Worm (Caenorhabditis elegans) whole organism, young adult: ENCODE measurements around the gene F11D5.7.
A peak's percentile ranks its signal among the peaks of the same experiment; 100 is the strongest.

Source experiments
- B0019.2 ChIP-seq: fragments of 200-800 bp; sonication (Bioruptor generic); conservative IDR thresholded peaks from 2 replicates; pipeline ENCODE4 v1.3.6; 2022; ENCODE audit warnings: missing genetic modification reagents, missing genetic modification characterization, missing compliant biosample characterization
- B0035.1 ChIP-seq: sonication (generic microtip); optimal IDR thresholded peaks from 2 replicates; lab custom pipeline; 2016; ENCODE audit warnings: missing genetic modification characterization, mild to moderate bottlenecking, missing compliant biosample characterization, missing genotype, missing genetic modification reagents
- B0261.1 ChIP-seq: sonication (generic microtip); optimal IDR thresholded peaks from 2 replicates; lab custom pipeline; 2016; ENCODE audit warnings: mild to moderate bottlenecking, missing genetic modification characterization, moderate library complexity, missing compliant biosample characterization
- C06A6.2 ChIP-seq: fragments of 200-800 bp; sonication (Bioruptor generic); conservative IDR thresholded peaks from 2 replicates; pipeline ENCODE4 v1.3.6; 2022; ENCODE audit warnings: missing genetic modification characterization, missing compliant biosample characterization
- D2030.7 ChIP-seq: fragments of 200-800 bp; sonication (Bioruptor generic); IDR thresholded peaks from 2 replicates; pipeline ENCODE4 v1.3.6; 2022; ENCODE audit warnings: missing genetic modification reagents, missing genetic modification characterization, missing compliant biosample characterization
- F39B2.1 ChIP-seq: fragments of 200-800 bp; sonication (Bioruptor generic); IDR thresholded peaks from 2 replicates; pipeline ENCODE4 v1.3.6; 2022; ENCODE audit warnings: missing genetic modification reagents, missing genetic modification characterization, missing compliant biosample characterization
- F52B5.7 ChIP-seq: sonication (generic microtip); optimal IDR thresholded peaks from 2 replicates; lab custom pipeline; 2016; ENCODE audit warnings: mild to moderate bottlenecking, missing genetic modification characterization, missing compliant biosample characterization
- F55B11.4 ChIP-seq: sonication (generic microtip); optimal IDR thresholded peaks from 2 replicates; lab custom pipeline; 2016; ENCODE audit warnings: missing compliant biosample characterization, missing genetic modification characterization, borderline replicate concordance; ENCODE audit not compliant: insufficient read depth
- Y53F4B.3 ChIP-seq: fragments of 200-800 bp; sonication (Bioruptor generic); IDR thresholded peaks from 2 replicates; pipeline ENCODE4 v1.3.6; 2022; ENCODE audit warnings: missing genetic modification reagents, missing genetic modification characterization, missing compliant biosample characterization
- Y56A3A.18 ChIP-seq: fragments of 200-800 bp; sonication (Bioruptor generic); IDR thresholded peaks from 2 replicates; pipeline ENCODE4 v1.3.6; 2022; ENCODE audit warnings: missing genetic modification reagents, missing genetic modification characterization, missing compliant biosample characterization
- Y67H2A.10 ChIP-seq: fragments of 200-800 bp; sonication (Bioruptor generic); conservative IDR thresholded peaks from 2 replicates; pipeline ENCODE4 v1.3.6; 2022; ENCODE audit warnings: missing genetic modification reagents, missing genetic modification characterization, missing compliant biosample characterization
- Y79H2A.3 ChIP-seq: fragments of 200-800 bp; sonication (Bioruptor generic); conservative IDR thresholded peaks from 2 replicates; pipeline ENCODE4 v1.3.6; 2022; ENCODE audit warnings: missing genetic modification reagents, missing genetic modification characterization, missing compliant biosample characterization
- atf-7 ChIP-seq: sonication (generic microtip); optimal IDR thresholded peaks from 2 replicates; lab custom pipeline; 2017; ENCODE audit warnings: mild to moderate bottlenecking, missing genetic modification characterization, missing compliant biosample characterization
- athp-1 ChIP-seq: sonication (generic microtip); optimal IDR thresholded peaks from 2 replicates; lab custom pipeline; 2017; ENCODE audit warnings: mild to moderate bottlenecking, missing genetic modification characterization, missing compliant biosample characterization
- attf-3 ChIP-seq: fragments of 200-800 bp; sonication (Bioruptor generic); conservative IDR thresholded peaks from 2 replicates; pipeline ENCODE4 v1.3.6; 2022; ENCODE audit warnings: missing genetic modification reagents, missing genetic modification characterization, missing compliant biosample characterization
- bed-1 ChIP-seq: fragments of 200-800 bp; sonication (Bioruptor generic); IDR thresholded peaks from 2 replicates; pipeline ENCODE4 v1.3.6; 2022; ENCODE audit warnings: missing genetic modification reagents, missing genetic modification characterization, missing compliant biosample characterization
- cebp-2 ChIP-seq: fragments of 200-800 bp; sonication (Bioruptor generic); IDR thresholded peaks from 2 replicates; pipeline ENCODE4 v1.3.6; 2022; ENCODE audit warnings: missing genetic modification characterization, missing compliant biosample characterization
- ceh-58 ChIP-seq: fragments of 200-800 bp; sonication (Bioruptor generic); IDR thresholded peaks from 2 replicates; pipeline ENCODE4 v1.3.6; 2022; ENCODE audit warnings: missing genetic modification characterization, missing compliant biosample characterization
- chd-7 ChIP-seq: sonication (generic microtip); optimal IDR thresholded peaks from 2 replicates; lab custom pipeline; 2016; ENCODE audit warnings: mild to moderate bottlenecking, missing genetic modification characterization, moderate library complexity, missing compliant biosample characterization
- die-1 ChIP-seq: sonication (generic microtip); optimal IDR thresholded peaks from 2 replicates; lab custom pipeline; 2016; ENCODE audit warnings: missing genotype, mild to moderate bottlenecking, missing genetic modification characterization, missing compliant biosample characterization
- efl-1 ChIP-seq: fragments of 150-350 bp; optimal IDR thresholded peaks from 2 replicates; lab custom pipeline; 2014; ENCODE audit warnings: missing biosample characterization, missing genetic modification reagents, missing genetic modification characterization
- ekl-4 ChIP-seq: fragments of 200-800 bp; sonication (Bioruptor generic); IDR thresholded peaks from 2 replicates; pipeline ENCODE4 v1.3.6; 2022; ENCODE audit warnings: missing genetic modification reagents, missing genetic modification characterization, missing compliant biosample characterization
- fkh-3 ChIP-seq: sonication (generic microtip); optimal IDR thresholded peaks from 2 replicates; lab custom pipeline; 2016; ENCODE audit warnings: mild to moderate bottlenecking, missing genetic modification characterization, missing compliant biosample characterization
- him-1 ChIP-seq: sonication (generic microtip); optimal IDR thresholded peaks from 2 replicates; lab custom pipeline; 2016; ENCODE audit warnings: missing genotype, missing genetic modification reagents, missing genetic modification characterization, missing compliant biosample characterization
- hlh-26 ChIP-seq: fragments of 200-800 bp; sonication (Bioruptor generic); conservative IDR thresholded peaks from 2 replicates; pipeline ENCODE4 v1.3.6; 2022; ENCODE audit warnings: missing genetic modification reagents, missing genetic modification characterization, missing compliant biosample characterization
- lag-1 ChIP-seq: fragments of 200-800 bp; sonication (Bioruptor generic); IDR thresholded peaks from 2 replicates; pipeline ENCODE4 v1.3.6; 2022; ENCODE audit warnings: missing genetic modification reagents, missing genetic modification characterization, missing compliant biosample characterization
- lin-54 ChIP-seq: fragments of 200-800 bp; sonication (Bioruptor generic); optimal IDR thresholded peaks from 2 replicates; lab custom pipeline; 2018; ENCODE audit warnings: mild to moderate bottlenecking, missing genetic modification characterization, missing compliant biosample characterization
- lir-1 ChIP-seq: fragments of 200-800 bp; sonication (Bioruptor generic); conservative IDR thresholded peaks from 2 replicates; pipeline ENCODE4 v1.3.6; 2022; ENCODE audit warnings: missing genetic modification reagents, missing genetic modification characterization, missing compliant biosample characterization
- madf-3 ChIP-seq: fragments of 200-800 bp; sonication (Bioruptor generic); IDR thresholded peaks from 2 replicates; pipeline ENCODE4 v1.3.6; 2022; ENCODE audit warnings: missing genetic modification reagents, missing genetic modification characterization, missing compliant biosample characterization
- madf-6 ChIP-seq: fragments of 200-800 bp; sonication (Bioruptor generic); IDR thresholded peaks from 2 replicates; pipeline ENCODE4 v1.3.6; 2022; ENCODE audit warnings: missing genetic modification reagents, missing genetic modification characterization, missing compliant biosample characterization
- madf-8 ChIP-seq: fragments of 200-800 bp; sonication (Bioruptor generic); conservative IDR thresholded peaks from 2 replicates; pipeline ENCODE4 v1.3.6; 2022; ENCODE audit warnings: missing genetic modification reagents, missing genetic modification characterization, missing compliant biosample characterization
- nhr-80 ChIP-seq: sonication (generic microtip); optimal IDR thresholded peaks from 2 replicates; lab custom pipeline; 2016; ENCODE audit warnings: missing genetic modification characterization, missing compliant biosample characterization
- rec-8 ChIP-seq, 2 experiments: sonication (generic microtip); optimal IDR thresholded peaks; 2 replicates each; lab custom pipeline; 2016; ENCODE audit warnings: mild to moderate bottlenecking in 2 of 2, missing genetic modification characterization in 2 of 2, missing genetic modification reagents in 2 of 2, missing genotype in 2 of 2, missing biosample characterization in 1 of 2, missing compliant biosample characterization in 1 of 2, moderate library complexity in 1 of 2
- snpc-3.4 ChIP-seq: sonication (generic microtip); optimal IDR thresholded peaks from 2 replicates; lab custom pipeline; 2017; ENCODE audit warnings: missing genetic modification characterization, mild to moderate bottlenecking, missing compliant biosample characterization, antibody characterized with exemption, moderate library complexity, missing genotype, missing genetic modification reagents
- tbp1 ChIP-seq: fragments of 200-800 bp; sonication (Bioruptor generic); optimal IDR thresholded peaks from 2 replicates; lab custom pipeline; 2018; ENCODE audit warnings: mild to moderate bottlenecking, missing genetic modification characterization, missing compliant biosample characterization
- unc-130 ChIP-seq: sonication (generic microtip); optimal IDR thresholded peaks from 2 replicates; lab custom pipeline; 2016; ENCODE audit warnings: missing genetic modification reagents, missing genetic modification characterization, missing compliant biosample characterization
- unc-62 ChIP-seq: fragments of 150-350 bp; optimal IDR thresholded peaks from 2 replicates; lab custom pipeline; 2014; ENCODE audit warnings: missing biosample characterization, missing genetic modification reagents, missing genetic modification characterization
- ztf-28 ChIP-seq: fragments of 200-800 bp; sonication (Bioruptor generic); IDR thresholded peaks from 2 replicates; pipeline ENCODE4 v1.3.6; 2022; ENCODE audit warnings: missing genetic modification reagents, missing genetic modification characterization, missing compliant biosample characterization
- ztf-3 ChIP-seq: fragments of 200-800 bp; sonication (Bioruptor generic); optimal IDR thresholded peaks from 2 replicates; lab custom pipeline; 2018; ENCODE audit warnings: mild to moderate bottlenecking, missing genetic modification characterization, missing compliant biosample characterization
- ztf-6 ChIP-seq: fragments of 200-800 bp; sonication (Bioruptor generic); IDR thresholded peaks from 2 replicates; pipeline ENCODE4 v1.3.6; 2022; ENCODE audit warnings: missing genetic modification reagents, missing genetic modification characterization, missing compliant biosample characterization

F11D5.7 gene

DNA sequence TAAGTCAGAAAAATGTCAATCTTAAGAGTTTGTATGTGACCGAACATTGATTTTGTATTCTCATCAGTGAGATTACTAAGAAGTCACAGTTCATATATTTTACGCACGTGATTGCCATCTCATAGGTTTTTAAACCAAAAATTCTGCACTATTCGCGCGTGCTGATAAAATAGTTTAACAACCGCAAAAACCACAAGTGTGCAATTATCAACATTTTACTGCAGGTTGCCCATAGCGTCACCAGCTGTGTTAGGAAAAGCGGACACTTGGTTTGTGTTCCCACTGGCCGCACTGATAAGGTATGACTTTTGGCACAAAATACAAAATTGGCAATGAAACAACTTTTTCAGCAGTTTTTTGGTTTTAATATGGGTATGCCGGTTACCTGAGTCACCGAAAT, 14.0 kb upstream of the F11D5.7 start (continued):
- TF ChIP-seq rec-8 (tag; optimal IDR thresholded peaks at IDR 0.05; lab: Kevin White, UChicago): no peak
- no peak for TF ChIP-seq B0019.2 (GFP tag; lab: Robert Waterston, UW)
- TF ChIP-seq ztf-3 (GFP tag; lab: Kevin White, UChicago): no peak
- no peak for TF ChIP-seq Y53F4B.3 (GFP tag; lab: Robert Waterston, UW)
- no peak for TF ChIP-seq ztf-6 (GFP tag; lab: Robert Waterston, UW)
- TF ChIP-seq ztf-28 (GFP tag; lab: Robert Waterston, UW): no peak
- no peak for TF ChIP-seq bed-1
- peak; percentile 31 for TF ChIP-seq unc-62 (GFP tag; lab: Kevin White, UChicago)
- no peak for TF ChIP-seq F55B11.4 (tag; lab: Kevin White, UChicago)
- TF ChIP-seq B0035.1 (tag; lab: Kevin White, UChicago): no peak
- no peak for TF ChIP-seq athp-1 (tag; lab: Kevin White, UChicago)

DNA sequence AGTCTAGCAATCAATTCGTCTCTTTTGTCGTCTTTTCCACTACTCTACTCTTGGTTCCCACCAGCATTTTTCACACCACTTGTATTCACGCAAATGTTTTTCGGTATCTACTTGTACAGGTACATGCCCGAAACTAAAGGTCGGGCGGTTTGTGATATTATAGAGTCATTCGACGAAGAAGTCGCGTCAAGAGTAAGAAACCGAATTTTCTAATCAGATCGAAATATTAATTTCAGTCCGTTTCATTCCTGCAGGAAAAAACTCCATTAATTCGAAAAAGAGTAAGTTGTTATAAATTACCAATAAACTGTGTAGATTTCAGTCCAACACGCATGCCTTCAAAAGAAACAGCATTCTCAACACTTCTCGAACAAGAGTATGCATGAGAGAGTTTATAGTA, 12.2 kb upstream of the F11D5.7 start:
- TF ChIP-seq hlh-26 (no peak), fkh-3 (tag; lab: Kevin White, UChicago) (no peak), tbp1 (GFP tag; lab: Kevin White, UChicago) (no peak), lir-1 (GFP tag; lab: Robert Waterston, UW) (no peak), unc-130 (GFP tag; lab: Kevin White, UChicago) (no peak), Y56A3A.18 (GFP tag; lab: Robert Waterston, UW) (no peak), F52B5.7 (tag; lab: Kevin White, UChicago) (no peak), madf-8 (GFP tag; lab: Robert Waterston, UW) (no peak), ceh-58 (GFP tag; lab: Robert Waterston, UW) (no peak), F39B2.1 (GFP tag; lab: Robert Waterston, UW) (no peak), C06A6.2 (GFP tag; lab: Robert Waterston, UW) (no peak), chd-7 (tag; lab: Kevin White, UChicago) (no peak), madf-6 (GFP tag; lab: Robert Waterston, UW) (no peak), nhr-80 (tag; lab: Kevin White, UChicago) (no peak), ztf-6 (GFP tag; lab: Robert Waterston, UW) (no peak), madf-3 (GFP tag; lab: Robert Waterston, UW) (no peak), B0261.1 (no peak), unc-62 (GFP tag; lab: Kevin White, UChicago) (no peak), die-1 (tag; lab: Kevin White, UChicago) (no peak), him-1 (tag; lab: Kevin White, UChicago) (no peak)

DNA sequence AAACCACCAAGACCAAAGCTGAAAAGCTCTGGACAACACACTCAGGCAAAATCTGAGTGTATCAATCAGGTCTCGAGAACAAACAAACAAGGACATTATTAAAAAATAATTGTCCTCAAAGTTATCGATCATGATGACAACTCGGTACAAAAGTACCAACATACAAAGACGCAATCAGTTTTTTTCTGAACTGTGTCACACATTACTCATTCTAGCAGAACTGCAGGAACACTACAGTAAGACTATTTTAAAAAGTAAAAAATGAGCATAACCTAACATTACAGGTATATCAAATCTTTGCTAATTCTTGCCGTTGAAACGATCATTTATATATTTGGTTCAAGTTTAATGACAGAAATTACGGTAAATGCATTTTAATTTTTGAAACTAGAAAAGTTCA, 8.0 kb upstream of the F11D5.7 start, which contains the start of gene K09C4.2:
Gene K09C4.2, plus strand, starts transcription at position 301 of the 400 bp plus-strand sequence.
- TF ChIP-seq Y79H2A.3 (GFP tag; lab: Robert Waterston, UW): no peak
- TF ChIP-seq F52B5.7 (tag; lab: Kevin White, UChicago): no peak
- TF ChIP-seq lag-1 (GFP tag; lab: Robert Waterston, UW): no peak
- no peak for TF ChIP-seq attf-3 (GFP tag; lab: Robert Waterston, UW)
- no peak for TF ChIP-seq fkh-3 (tag; lab: Kevin White, UChicago)
- no peak for TF ChIP-seq atf-7 (tag; lab: Kevin White, UChicago)
- no peak for TF ChIP-seq Y53F4B.3 (GFP tag; lab: Robert Waterston, UW)
- no peak for TF ChIP-seq tbp1 (GFP tag; lab: Kevin White, UChicago)
- no peak for TF ChIP-seq efl-1 (GFP tag; lab: Kevin White, UChicago)
- TF ChIP-seq lin-54: no peak
- TF ChIP-seq cebp-2 (GFP tag; lab: Robert Waterston, UW): no peak
- no peak for TF ChIP-seq ekl-4 (GFP tag; lab: Robert Waterston, UW)
- TF ChIP-seq Y67H2A.10 (GFP tag; lab: Robert Waterston, UW): no peak
- TF ChIP-seq snpc-3.4: no peak
- no peak for TF ChIP-seq D2030.7 (GFP tag; lab: Robert Waterston, UW)
